Worm (Caenorhabditis elegans) whole organism, mixed stage, embryonic: Measurements from ENCODE around the gene ZK418.2.

ENCODE experiments used
- M03D4.4 ChIP-seq: sonication (generic microtip); optimal IDR thresholded peaks from 2 replicates; lab custom pipeline; 2017; ENCODE audit warnings: mild to moderate bottlenecking, missing genetic modification characterization, missing compliant biosample characterization
- bed-3 ChIP-seq: fragments of 200-800 bp; sonication (Bioruptor generic); optimal IDR thresholded peaks from 3 replicates; lab custom pipeline; 2018; ENCODE audit warnings: mild to moderate bottlenecking, missing genetic modification characterization, moderate library complexity, missing compliant biosample characterization
- blmp-1 ChIP-seq: fragments of 150-350 bp; optimal IDR thresholded peaks from 2 replicates; lab custom pipeline; 2014; ENCODE audit warnings: missing biosample characterization, missing genetic modification characterization
- ceh-39 ChIP-seq: fragments of 150-350 bp; optimal IDR thresholded peaks from 2 replicates; lab custom pipeline; 2014; ENCODE audit warnings: missing biosample characterization, missing genetic modification characterization
- ceh-43 ChIP-seq: fragments of 200-800 bp; sonication (Bioruptor generic); optimal IDR thresholded peaks from 2 replicates; lab custom pipeline; 2018; ENCODE audit warnings: mild to moderate bottlenecking, missing genetic modification characterization, moderate library complexity, missing compliant biosample characterization
- ceh-83 ChIP-seq: fragments of 200-800 bp; sonication (Bioruptor generic); optimal IDR thresholded peaks from 2 replicates; lab custom pipeline; 2018; ENCODE audit warnings: mild to moderate bottlenecking, missing genetic modification characterization, missing compliant biosample characterization
- ces-1 ChIP-seq: fragments of 150-350 bp; optimal IDR thresholded peaks from 2 replicates; lab custom pipeline; 2014; ENCODE audit warnings: missing biosample characterization, missing genetic modification reagents, missing genetic modification characterization
- cnd-1 ChIP-seq: fragments of 200-800 bp; sonication (Bioruptor generic); optimal IDR thresholded peaks from 2 replicates; lab custom pipeline; 2018; ENCODE audit warnings: mild to moderate bottlenecking, missing genetic modification characterization, missing compliant biosample characterization
- elt-3 ChIP-seq: fragments of 150-350 bp; optimal IDR thresholded peaks from 2 replicates; lab custom pipeline; 2014; ENCODE audit warnings: missing biosample characterization, missing genetic modification characterization
- flh-1 ChIP-seq: fragments of 200-800 bp; sonication (Bioruptor generic); optimal IDR thresholded peaks from 2 replicates; lab custom pipeline; 2018; ENCODE audit warnings: mild to moderate bottlenecking, missing genetic modification characterization, moderate library complexity, missing compliant biosample characterization
- ham-2 ChIP-seq: fragments of 200-800 bp; sonication (Bioruptor generic); optimal IDR thresholded peaks from 2 replicates; lab custom pipeline; 2018; ENCODE audit warnings: mild to moderate bottlenecking, missing genetic modification characterization, missing compliant biosample characterization
- hlh-1 ChIP-seq: fragments of 150-350 bp; optimal IDR thresholded peaks from 2 replicates; lab custom pipeline; 2014; ENCODE audit warnings: missing biosample characterization, missing genetic modification reagents, missing genetic modification characterization
- lin-13 ChIP-seq: fragments of 150-350 bp; optimal IDR thresholded peaks from 2 replicates; lab custom pipeline; 2014; ENCODE audit warnings: missing biosample characterization, missing genetic modification characterization
- lin-32 ChIP-seq: fragments of 200-800 bp; sonication (Bioruptor generic); optimal IDR thresholded peaks from 2 replicates; lab custom pipeline; 2018; ENCODE audit warnings: mild to moderate bottlenecking, missing genetic modification characterization, missing compliant biosample characterization
- lsy-2 ChIP-seq: fragments of 150-350 bp; optimal IDR thresholded peaks from 2 replicates; lab custom pipeline; 2014; ENCODE audit warnings: missing biosample characterization, missing genetic modification characterization
- mab-5 ChIP-seq: fragments of 150-350 bp; optimal IDR thresholded peaks from 2 replicates; lab custom pipeline; 2014; ENCODE audit warnings: missing biosample characterization, missing genetic modification characterization
- mep-1 ChIP-seq: fragments of 150-350 bp; optimal IDR thresholded peaks from 2 replicates; lab custom pipeline; 2017; ENCODE audit warnings: missing biosample characterization, missing genetic modification reagents, missing genetic modification characterization, inconsistent platforms
- nhr-12 ChIP-seq: fragments of 150-350 bp; optimal IDR thresholded peaks from 2 replicates; lab custom pipeline; 2014; ENCODE audit warnings: missing biosample characterization, missing genetic modification characterization
- nhr-2 ChIP-seq: fragments of 150-350 bp; optimal IDR thresholded peaks from 2 replicates; lab custom pipeline; 2014; ENCODE audit warnings: missing biosample characterization, missing genetic modification characterization
- nhr-237 ChIP-seq: fragments of 150-350 bp; optimal IDR thresholded peaks from 2 replicates; lab custom pipeline; 2014; ENCODE audit warnings: missing biosample characterization, missing genetic modification characterization
- nhr-76 ChIP-seq: sonication (generic microtip); optimal IDR thresholded peaks from 2 replicates; lab custom pipeline; 2017; ENCODE audit warnings: missing biosample characterization, missing genetic modification characterization
- pha-4 ChIP-seq: fragments of 150-350 bp; optimal IDR thresholded peaks from 2 replicates; lab custom pipeline; 2018; ENCODE audit warnings: missing biosample characterization, missing genetic modification reagents, missing genetic modification characterization
- sem-2 ChIP-seq: fragments of 200-800 bp; sonication (Bioruptor generic); optimal IDR thresholded peaks from 2 replicates; lab custom pipeline; 2018; ENCODE audit warnings: mild to moderate bottlenecking, missing genetic modification characterization, missing compliant biosample characterization
- snpc-4 ChIP-seq: fragments of 150-350 bp; optimal IDR thresholded peaks from 2 replicates; lab custom pipeline; 2014; ENCODE audit warnings: missing biosample characterization, missing genetic modification characterization
- sptf-1 ChIP-seq: sonication (generic microtip); optimal IDR thresholded peaks from 2 replicates; lab custom pipeline; 2017; ENCODE audit warnings: mild to moderate bottlenecking, missing genetic modification characterization, moderate library complexity, missing compliant biosample characterization
- tbx-8 ChIP-seq: fragments of 200-800 bp; sonication (Bioruptor generic); optimal IDR thresholded peaks from 2 replicates; lab custom pipeline; 2018; ENCODE audit warnings: mild to moderate bottlenecking, missing genetic modification characterization, moderate library complexity, missing compliant biosample characterization
- unc-120 ChIP-seq: sonication (generic microtip); optimal IDR thresholded peaks from 2 replicates; lab custom pipeline; 2017; ENCODE audit warnings: missing genetic modification characterization, missing compliant biosample characterization; ENCODE audit not compliant: poor library complexity, severe bottlenecking
- unc-39 ChIP-seq: fragments of 150-350 bp; optimal IDR thresholded peaks from 2 replicates; lab custom pipeline; 2014; ENCODE audit warnings: missing biosample characterization, missing genetic modification characterization
- unc-62 ChIP-seq: fragments of 150-350 bp; optimal IDR thresholded peaks from 2 replicates; lab custom pipeline; 2014; ENCODE audit warnings: missing biosample characterization, missing genetic modification reagents, missing genetic modification characterization
- zip-8 ChIP-seq: fragments of 150-350 bp; optimal IDR thresholded peaks from 2 replicates; lab custom pipeline; 2014; ENCODE audit warnings: missing biosample characterization, missing genetic modification characterization
- ztf-11 ChIP-seq: fragments of 150-350 bp; optimal IDR thresholded peaks from 2 replicates; lab custom pipeline; 2014; ENCODE audit warnings: missing biosample characterization, missing genetic modification characterization

Gene ZK418.2

DNA sequence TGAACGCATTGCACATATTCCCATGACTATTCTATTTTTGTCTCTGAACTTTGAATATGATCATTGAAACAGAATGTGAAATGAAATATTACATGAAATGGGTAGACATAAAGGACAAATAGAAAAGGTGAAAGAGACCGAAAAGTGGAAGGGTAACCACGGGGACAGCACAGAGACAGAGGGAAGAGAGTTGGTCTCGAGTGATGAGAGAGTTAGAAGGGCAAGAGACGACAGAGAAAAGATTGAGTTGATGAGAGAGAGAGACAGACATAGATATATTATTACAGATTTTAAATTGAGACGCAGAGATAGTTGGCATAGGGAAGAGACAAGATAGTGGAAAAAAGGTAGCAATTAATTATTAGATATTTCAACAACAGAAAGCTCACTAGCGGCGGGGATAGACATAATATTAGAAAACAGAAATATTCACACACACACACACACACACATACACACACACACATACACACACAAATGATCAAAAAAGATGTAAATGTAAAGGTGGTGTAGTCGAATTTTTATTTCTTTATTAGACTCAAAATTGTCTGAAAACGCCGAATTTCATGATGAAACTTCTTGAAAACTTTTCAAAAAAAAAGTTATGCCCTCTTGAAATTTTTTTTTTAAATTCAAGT, 25.6 kb downstream of the ZK418.2 start:
- TF ChIP-seq pha-4 (tag; lab: Kevin White, UChicago) (peak; percentile 45), ceh-83 (GFP tag; lab: Kevin White, UChicago) (no peak), sptf-1 (tag; lab: Kevin White, UChicago) (no peak), nhr-76 (tag; lab: Kevin White, UChicago) (no peak), mab-5 (tag; lab: Kevin White, UChicago) (no peak), nhr-12 (tag; lab: Kevin White, UChicago) (no peak), unc-120 (tag; lab: Kevin White, UChicago) (peak; percentile 48), bed-3 (GFP tag; lab: Kevin White, UChicago) (no peak), cnd-1 (tag; lab: Kevin White, UChicago) (no peak), sem-2 (GFP tag; lab: Kevin White, UChicago) (no peak), elt-3 (tag; lab: Kevin White, UChicago) (no peak), unc-62 (GFP tag; lab: Kevin White, UChicago) (peak; percentile 70), lsy-2 (tag; lab: Kevin White, UChicago) (peak; percentile 25), nhr-2 (tag; lab: Kevin White, UChicago) (no peak), unc-39 (tag; lab: Kevin White, UChicago) (no peak), ces-1 (GFP tag; lab: Kevin White, UChicago) (peak; percentile 42), blmp-1 (tag; lab: Kevin White, UChicago) (no peak), nhr-237 (tag; lab: Kevin White, UChicago) (peak; percentile 25), ceh-43 (GFP tag; lab: Kevin White, UChicago) (no peak), snpc-4 (tag; lab: Kevin White, UChicago) (no peak), tbx-8 (no peak), lin-13 (no peak)

DNA sequence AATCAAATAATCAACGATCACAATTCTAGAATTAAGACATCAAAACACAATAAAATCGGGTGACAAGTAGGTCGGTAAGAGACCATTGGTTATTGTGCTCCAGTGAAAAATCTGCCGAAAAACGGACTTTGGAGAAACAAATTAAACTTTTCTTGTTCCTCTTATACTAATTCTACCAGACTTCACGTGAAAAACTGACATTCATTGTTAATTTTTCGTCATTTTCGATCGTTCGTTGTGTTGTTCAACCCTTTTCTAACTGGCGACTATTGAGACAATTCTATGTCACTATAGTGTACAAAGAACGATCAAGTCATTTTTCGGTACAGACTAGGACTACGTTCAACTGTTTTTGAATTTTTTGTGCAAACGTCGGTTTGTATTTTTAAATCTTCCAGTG, 29.3 kb downstream of the ZK418.2 start:
- TF ChIP-seq sem-2 (GFP tag; lab: Kevin White, UChicago) (no peak), nhr-2 (tag; lab: Kevin White, UChicago) (no peak), ceh-83 (GFP tag; lab: Kevin White, UChicago) (no peak), M03D4.4 (no peak), flh-1 (GFP tag; lab: Kevin White, UChicago) (no peak), nhr-12 (tag; lab: Kevin White, UChicago) (no peak), ham-2 (GFP tag; lab: Kevin White, UChicago) (no peak), unc-120 (tag; lab: Kevin White, UChicago) (no peak), bed-3 (GFP tag; lab: Kevin White, UChicago) (no peak), unc-39 (tag; lab: Kevin White, UChicago) (no peak), lin-32 (GFP tag; lab: Kevin White, UChicago) (no peak), elt-3 (tag; lab: Kevin White, UChicago) (no peak), ztf-11 (tag; lab: Kevin White, UChicago) (no peak), zip-8 (tag; lab: Kevin White, UChicago) (no peak), ceh-43 (GFP tag; lab: Kevin White, UChicago) (no peak), nhr-76 (tag; lab: Kevin White, UChicago) (no peak), snpc-4 (tag; lab: Kevin White, UChicago) (no peak), ceh-39 (tag; lab: Kevin White, UChicago) (no peak), hlh-1 (tag; lab: Kevin White, UChicago) (no peak)

DNA sequence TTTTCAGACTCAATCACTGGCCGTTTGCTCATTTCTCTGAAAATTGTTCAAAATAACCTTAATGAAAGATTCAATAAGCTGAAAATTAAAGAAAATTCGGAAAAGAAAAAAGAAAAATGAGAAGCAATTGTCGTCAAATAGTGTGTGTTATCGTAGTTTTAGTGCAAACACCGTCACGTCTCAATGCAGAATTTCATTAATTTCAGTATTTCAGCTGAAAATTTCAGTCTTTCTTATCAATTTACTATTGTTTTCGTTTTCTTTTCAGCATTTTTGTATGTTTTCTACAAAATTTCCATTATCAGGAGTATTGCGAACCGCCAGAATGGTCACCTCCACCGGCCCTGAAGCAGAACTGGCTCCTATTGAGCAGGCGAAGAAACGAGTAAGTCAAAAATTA, 31.7 kb downstream of the ZK418.2 start, which contains the start of the genes B0280.9 and rpia-1:
B0280.9 (minus strand) TSS at position 36 of the 400 bp plus-strand sequence.
rpia-1 (plus strand) TSS at position 269 of the 400 bp plus-strand sequence.
- TF ChIP-seq ces-1 (GFP tag; lab: Kevin White, UChicago) = peak; percentile 47
- TF ChIP-seq ceh-43 (GFP tag; lab: Kevin White, UChicago) = no peak
- peak; percentile 92 for TF ChIP-seq lsy-2 (tag; lab: Kevin White, UChicago)
- TF ChIP-seq, all 35 proteins: peak for 2

DNA sequence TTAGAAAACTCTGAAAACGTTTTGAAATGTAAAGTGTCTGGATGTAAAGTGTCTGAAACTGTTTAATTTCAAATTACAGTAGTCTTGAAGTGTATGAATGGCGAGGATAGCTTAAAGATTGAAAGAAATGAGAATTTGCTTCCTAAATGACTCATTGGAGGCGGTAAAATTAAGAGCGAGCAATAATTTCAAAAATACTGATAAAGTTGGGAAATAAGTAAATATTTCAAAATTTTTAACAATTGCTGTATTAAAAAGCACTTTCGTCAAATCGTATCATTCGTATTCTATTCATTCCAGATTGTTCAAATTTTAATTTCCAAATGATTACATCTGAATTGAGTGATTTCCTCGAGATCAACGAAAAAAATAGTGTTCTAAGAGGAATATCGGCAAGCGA, 33.2 kb downstream of the ZK418.2 start, which contains the start of gene B0280.2:
B0280.2 (plus strand) TSS at position 301 of the 400 bp plus-strand sequence.
- TF ChIP-seq zip-8 (tag; lab: Kevin White, UChicago) (no peak), mep-1 (tag; lab: Kevin White, UChicago) (no peak)
